Fruit fly (Drosophila melanogaster) whole organism, embryonic: ENCODE data around the gene Sdhaf3.
A peak's percentile ranks its signal among the peaks of the same experiment; 100 is the strongest.

Source experiments
- Atf-2 ChIP-seq: fragments of 200-800 bp; sonication (Bioruptor generic); optimal IDR thresholded peaks from 2 replicates; lab custom pipeline; 2016; ENCODE audit warnings: missing biosample characterization, missing genetic modification characterization
- Bgb ChIP-seq: fragments of 200-800 bp; sonication (Bioruptor generic); IDR thresholded peaks from 2 replicates; pipeline ENCODE4 v1.3.6; 2022; ENCODE audit warnings: missing biosample characterization, missing genetic modification characterization; ENCODE audit not compliant: partially characterized antibody
- CG11247 ChIP-seq: fragments of 200-800 bp; sonication (Bioruptor generic); IDR thresholded peaks from 2 replicates; pipeline ENCODE4 v1.3.6; 2022; ENCODE audit warnings: missing biosample characterization, missing genetic modification characterization
- CG12391 ChIP-seq: fragments of 200-800 bp; sonication (Bioruptor generic); optimal IDR thresholded peaks from 3 replicates; lab custom pipeline; 2018; ENCODE audit warnings: missing biosample characterization, mild to moderate bottlenecking, missing genetic modification characterization, moderate library complexity
- CG13894 ChIP-seq: fragments of 200-800 bp; sonication (Bioruptor generic); optimal IDR thresholded peaks from 3 replicates; lab custom pipeline; 2018; ENCODE audit warnings: missing biosample characterization, mild to moderate bottlenecking, missing genetic modification characterization, moderate library complexity
- CG14014 ChIP-seq: fragments of 200-800 bp; sonication (Bioruptor generic); IDR thresholded peaks from 2 replicates; pipeline ENCODE4 v1.3.6; 2022; ENCODE audit warnings: missing biosample characterization, missing genetic modification characterization
- CG14441 ChIP-seq: fragments of 200-800 bp; sonication (Bioruptor generic); IDR thresholded peaks from 2 replicates; pipeline ENCODE4 v1.3.6; 2022; ENCODE audit warnings: missing biosample characterization, missing genetic modification characterization
- CG14860 ChIP-seq: fragments of 200-800 bp; sonication (Bioruptor generic); IDR thresholded peaks from 3 replicates; pipeline ENCODE4 v1.3.6; 2022; ENCODE audit warnings: missing biosample characterization, missing genetic modification characterization; ENCODE audit not compliant: partially characterized antibody
- CG15073 ChIP-seq: fragments of 200-800 bp; sonication (Bioruptor generic); optimal IDR thresholded peaks from 2 replicates; lab custom pipeline; 2016; ENCODE audit warnings: missing biosample characterization, missing genetic modification characterization
- CG17359 ChIP-seq: fragments of 200-800 bp; sonication (Bioruptor generic); optimal IDR thresholded peaks from 3 replicates; lab custom pipeline; 2018; ENCODE audit warnings: missing biosample characterization, mild to moderate bottlenecking, missing genetic modification characterization, moderate library complexity
- CG17568 ChIP-seq: fragments of 200-800 bp; sonication (Bioruptor generic); optimal IDR thresholded peaks from 2 replicates; lab custom pipeline; 2018; ENCODE audit warnings: missing biosample characterization, mild to moderate bottlenecking, missing genetic modification characterization, moderate library complexity
- CG18011 ChIP-seq: fragments of 200-800 bp; sonication (Bioruptor generic); optimal IDR thresholded peaks from 2 replicates; lab custom pipeline; 2017; ENCODE audit warnings: missing biosample characterization, missing genetic modification characterization, mild to moderate bottlenecking, moderate library complexity, missing genotype
- CG18476 ChIP-seq: fragments of 200-800 bp; sonication (Bioruptor generic); optimal IDR thresholded peaks from 2 replicates; lab custom pipeline; 2016; ENCODE audit warnings: missing biosample characterization, mild to moderate bottlenecking, missing genetic modification characterization
- CG30020 ChIP-seq: fragments of 200-800 bp; optimal IDR thresholded peaks from 2 replicates; lab custom pipeline; 2019; ENCODE audit warnings: missing biosample characterization, mild to moderate bottlenecking, missing genetic modification characterization, moderate library complexity
- CG30403 ChIP-seq: fragments of 200-800 bp; sonication (Bioruptor generic); optimal IDR thresholded peaks from 3 replicates; lab custom pipeline; 2016; ENCODE audit warnings: missing biosample characterization, missing genetic modification characterization
- CG3163 ChIP-seq: fragments of 200-800 bp; sonication (Bioruptor generic); optimal IDR thresholded peaks from 3 replicates; lab custom pipeline; 2016; ENCODE audit warnings: missing biosample characterization, missing genetic modification characterization
- CG33557 ChIP-seq: fragments of 200-800 bp; sonication (Bioruptor generic); optimal IDR thresholded peaks from 2 replicates; lab custom pipeline; 2019; ENCODE audit warnings: missing biosample characterization, mild to moderate bottlenecking, missing genetic modification characterization, moderate library complexity
- CG4617 ChIP-seq: fragments of 200-800 bp; sonication (Bioruptor generic); optimal IDR thresholded peaks from 3 replicates; lab custom pipeline; 2016; ENCODE audit warnings: missing biosample characterization, missing genetic modification characterization, borderline replicate concordance
- CG4820 ChIP-seq: fragments of 200-800 bp; sonication (Bioruptor generic); optimal IDR thresholded peaks from 3 replicates; lab custom pipeline; 2016; ENCODE audit warnings: missing biosample characterization, missing genetic modification characterization
- CG7556 ChIP-seq: fragments of 200-800 bp; sonication (Bioruptor generic); optimal IDR thresholded peaks from 2 replicates; lab custom pipeline; 2017; ENCODE audit warnings: missing biosample characterization, mild to moderate bottlenecking, missing genetic modification characterization
- CG7786 ChIP-seq: fragments of 200-800 bp; sonication (Bioruptor generic); optimal IDR thresholded peaks from 2 replicates; lab custom pipeline; 2016; ENCODE audit warnings: missing biosample characterization, missing genetic modification characterization
- CG8281 ChIP-seq: fragments of 200-800 bp; sonication (Bioruptor generic); optimal IDR thresholded peaks from 2 replicates; lab custom pipeline; 2018; ENCODE audit warnings: missing biosample characterization, mild to moderate bottlenecking, missing genetic modification characterization, moderate library complexity
- Deaf1 ChIP-seq: fragments of 200-800 bp; optimal IDR thresholded peaks from 3 replicates; lab custom pipeline; 2019; ENCODE audit warnings: missing biosample characterization, mild to moderate bottlenecking, missing genetic modification characterization, moderate library complexity
- Dll ChIP-seq: fragments of 200-800 bp; sonication (Bioruptor generic); IDR thresholded peaks from 4 replicates; pipeline ENCODE4 v1.3.6; 2022; ENCODE audit warnings: missing biosample characterization, missing genetic modification characterization; ENCODE audit not compliant: partially characterized antibody
- Ets97D ChIP-seq: fragments of 200-800 bp; sonication (Bioruptor generic); optimal IDR thresholded peaks from 3 replicates; lab custom pipeline; 2016; ENCODE audit warnings: missing biosample characterization, missing genetic modification characterization
- MESR4 ChIP-seq: fragments of 200-800 bp; sonication (Bioruptor generic); optimal IDR thresholded peaks from 2 replicates; lab custom pipeline; 2018; ENCODE audit warnings: missing biosample characterization, mild to moderate bottlenecking, missing genetic modification characterization, moderate library complexity
- Neu2 ChIP-seq: fragments of 200-800 bp; sonication (Bioruptor generic); optimal IDR thresholded peaks from 3 replicates; lab custom pipeline; 2016; ENCODE audit warnings: missing biosample characterization, missing genetic modification characterization, borderline replicate concordance
- abd-A ChIP-seq: fragments of 200-800 bp; sonication (Bioruptor generic); optimal IDR thresholded peaks from 3 replicates; lab custom pipeline; 2019; ENCODE audit warnings: missing biosample characterization, mild to moderate bottlenecking, missing genetic modification characterization, moderate library complexity
- ara ChIP-seq: fragments of 200-800 bp; sonication (Bioruptor generic); IDR thresholded peaks from 2 replicates; pipeline ENCODE4 v1.3.6; 2022; ENCODE audit warnings: missing biosample characterization, missing genetic modification characterization
- az2 ChIP-seq: fragments of 200-800 bp; sonication (Bioruptor generic); optimal IDR thresholded peaks from 3 replicates; lab custom pipeline; 2016; ENCODE audit warnings: missing biosample characterization, missing genetic modification characterization
- hb ChIP-seq: fragments of 200-800 bp; sonication (Bioruptor generic); IDR thresholded peaks from 3 replicates; pipeline ENCODE4 v1.3.6; 2022; ENCODE audit warnings: missing biosample characterization, missing genetic modification characterization; ENCODE audit not compliant: partially characterized antibody
- hth ChIP-seq: fragments of >200 bp; optimal IDR thresholded peaks from 2 replicates; lab custom pipeline; 2017; ENCODE audit warnings: inconsistent platforms
- jing ChIP-seq: fragments of 200-800 bp; sonication (Bioruptor generic); optimal IDR thresholded peaks from 2 replicates; lab custom pipeline; 2018; ENCODE audit warnings: missing biosample characterization, mild to moderate bottlenecking, missing genetic modification characterization
- lola ChIP-seq, 3 experiments: fragments of >200 bp in 2 of 3; fragments of 200-800 bp in 1 of 3; sonication (Bioruptor generic) in 1 of 3; optimal IDR thresholded peaks; 2 replicates each; lab custom pipeline; 2017 to 2019; ENCODE audit warnings: missing biosample characterization in 3 of 3, missing genetic modification characterization in 3 of 3, mild to moderate bottlenecking in 1 of 3, moderate library complexity in 1 of 3
- mirr ChIP-seq: fragments of 200-800 bp; sonication (Bioruptor generic); optimal IDR thresholded peaks from 3 replicates; lab custom pipeline; 2018; ENCODE audit warnings: missing biosample characterization, mild to moderate bottlenecking, missing genetic modification characterization
- odd ChIP-seq: fragments of 200-800 bp; sonication (Bioruptor generic); optimal IDR thresholded peaks from 2 replicates; lab custom pipeline; 2017; ENCODE audit warnings: missing biosample characterization, mild to moderate bottlenecking, missing genetic modification characterization
- pb ChIP-seq: fragments of 200-800 bp; sonication (Bioruptor generic); optimal IDR thresholded peaks from 3 replicates; lab custom pipeline; 2016; ENCODE audit warnings: missing biosample characterization, missing genetic modification characterization
- phol ChIP-seq: fragments of 200-800 bp; sonication (Bioruptor generic); optimal IDR thresholded peaks from 3 replicates; lab custom pipeline; 2018; ENCODE audit warnings: missing biosample characterization, mild to moderate bottlenecking, missing genetic modification characterization, moderate library complexity
- rib ChIP-seq: fragments of 200-800 bp; sonication (Bioruptor generic); IDR thresholded peaks from 2 replicates; pipeline ENCODE4 v1.3.6; 2022; ENCODE audit warnings: missing biosample characterization, missing genetic modification characterization
- scrt ChIP-seq: fragments of 200-800 bp; sonication (Bioruptor generic); optimal IDR thresholded peaks from 2 replicates; lab custom pipeline; 2018; ENCODE audit warnings: missing biosample characterization, mild to moderate bottlenecking, missing genetic modification characterization, moderate library complexity
- sd ChIP-seq: fragments of 200-800 bp; sonication (Bioruptor generic); optimal IDR thresholded peaks from 3 replicates; lab custom pipeline; 2018; ENCODE audit warnings: missing biosample characterization, mild to moderate bottlenecking, missing genetic modification characterization, moderate library complexity
- sens ChIP-seq: fragments of 200-800 bp; sonication (Bioruptor generic); peaks from one replicate; lab custom pipeline; 2016; ENCODE audit warnings: missing biosample characterization, missing genetic modification characterization
- sna ChIP-seq: fragments of 200-800 bp; sonication (Bioruptor generic); IDR thresholded peaks from 2 replicates; pipeline ENCODE4 v1.3.6; 2022; ENCODE audit warnings: missing biosample characterization, missing genetic modification characterization; ENCODE audit not compliant: partially characterized antibody
- sqz ChIP-seq: fragments of 200-800 bp; sonication (Bioruptor generic); optimal IDR thresholded peaks from 3 replicates; lab custom pipeline; 2018; ENCODE audit warnings: missing biosample characterization, mild to moderate bottlenecking, missing genetic modification characterization
- tio ChIP-seq: fragments of 200-800 bp; sonication (Bioruptor generic); optimal IDR thresholded peaks from 2 replicates; lab custom pipeline; 2017; ENCODE audit warnings: missing biosample characterization, missing genetic modification characterization, inconsistent platforms
- trem ChIP-seq: fragments of 200-800 bp; optimal IDR thresholded peaks from 3 replicates; lab custom pipeline; 2019; ENCODE audit warnings: missing biosample characterization, mild to moderate bottlenecking, missing genetic modification characterization, moderate library complexity
- unc-4 ChIP-seq: fragments of 200-800 bp; sonication (Bioruptor generic); IDR thresholded peaks from 2 replicates; pipeline ENCODE4 v1.3.6; 2022; ENCODE audit warnings: missing biosample characterization, missing genetic modification characterization; ENCODE audit not compliant: partially characterized antibody
- wek ChIP-seq: fragments of 200-800 bp; sonication (Bioruptor generic); optimal IDR thresholded peaks from 3 replicates; lab custom pipeline; 2018; ENCODE audit warnings: missing biosample characterization, mild to moderate bottlenecking, missing genetic modification characterization, moderate library complexity

Gene Sdhaf3

dm6 chr3R:16448378-16449134, 33.7 kb downstream of the Sdhaf3 start (continued):
- peak; percentile 54 for TF ChIP-seq odd (GFP tag; lab: Kevin White, UChicago)
- no peak for TF ChIP-seq CG8281 (tag; lab: Kevin White, UChicago)
- no peak for TF ChIP-seq CG33557 (GFP tag; lab: Kevin White, UChicago)
- TF ChIP-seq CG7786 (GFP tag; lab: Kevin White, UChicago) = peak; percentile 77
- TF ChIP-seq Bgb (GFP tag; lab: Robert Waterston, UW) = no peak
- no peak for TF ChIP-seq abd-A (tag; lab: Kevin White, UChicago)
- TF ChIP-seq tio = peak; percentile 51
- no peak for TF ChIP-seq CG18011 (GFP tag; lab: Kevin White, UChicago)
- TF ChIP-seq CG14014 = peak; percentile 71
- TF ChIP-seq Atf-2 (GFP tag; lab: Kevin White, UChicago) = peak; percentile 40
- no peak for TF ChIP-seq pb (GFP tag; lab: Kevin White, UChicago)
- TF ChIP-seq sqz (GFP tag; lab: Kevin White, UChicago) = no peak
- TF ChIP-seq sd = peak; percentile 59
- peak; percentile 75 for TF ChIP-seq CG11247 (GFP tag; lab: Robert Waterston, UW)
- peak; percentile 70 for TF ChIP-seq CG30403 (GFP tag; lab: Kevin White, UChicago)
- no peak for TF ChIP-seq hb (GFP tag; lab: Robert Waterston, UW)
- no peak for TF ChIP-seq CG13894 (tag; lab: Kevin White, UChicago)
- TF ChIP-seq CG15073 (GFP tag; lab: Kevin White, UChicago) = no peak
- TF ChIP-seq CG17568 = peak; percentile 49
- TF ChIP-seq MESR4 (GFP tag; lab: Kevin White, UChicago) = no peak
- TF ChIP-seq CG7556 = peak; percentile 65
- TF ChIP-seq CG4820 = peak; percentile 40
- peak; percentile 20 for TF ChIP-seq mirr
- TF ChIP-seq wek (GFP tag; lab: Kevin White, UChicago) = peak; percentile 75
- TF ChIP-seq CG3163 (GFP tag; lab: Kevin White, UChicago) = no peak
- peak; percentile 33 for TF ChIP-seq CG30020 (tag; lab: Kevin White, UChicago)
- TF ChIP-seq unc-4 (GFP tag; lab: Robert Waterston, UW) = no peak
- TF ChIP-seq Dll = no peak
- TF ChIP-seq ara (GFP tag; lab: Robert Waterston, UW) = peak; percentile 93
- TF ChIP-seq sens (GFP tag; lab: Kevin White, UChicago) = peak; percentile 84
- peak; percentile 44 for TF ChIP-seq scrt (GFP tag; lab: Kevin White, UChicago)
- no peak for TF ChIP-seq CG18476 (GFP tag; lab: Kevin White, UChicago)
- TF ChIP-seq az2 (GFP tag; lab: Kevin White, UChicago) = peak; percentile 67
- TF ChIP-seq CG14441 = peak; percentile 76
- TF ChIP-seq CG4617 (GFP tag; lab: Kevin White, UChicago) = no peak
- TF ChIP-seq CG12391 = peak; percentile 64
- no peak for TF ChIP-seq sna (GFP tag; lab: Robert Waterston, UW)
- peak; percentile 62 for TF ChIP-seq phol (tag; lab: Kevin White, UChicago)
- no peak for TF ChIP-seq hth (lab: Kevin White, UChicago)
- peak; percentile 85 for TF ChIP-seq CG17359 (tag; lab: Kevin White, UChicago)
- peak; percentile 27; the same call in 1 of the 2 replicates for TF ChIP-seq rib (GFP tag; lab: Robert Waterston, UW)
- TF ChIP-seq Ets97D (GFP tag; lab: Kevin White, UChicago) = peak; percentile 31
- peak; percentile 81 for TF ChIP-seq jing
- no peak for TF ChIP-seq lola (GFP tag; optimal IDR thresholded peaks at IDR 0.05; lab: Kevin White, UChicago)
- peak; percentile 75 for TF ChIP-seq trem (tag; lab: Kevin White, UChicago)
- no peak for TF ChIP-seq CG14860 (GFP tag; lab: Robert Waterston, UW)
- no peak for TF ChIP-seq Deaf1 (tag; lab: Kevin White, UChicago)
- TF ChIP-seq Neu2 (GFP tag; lab: Kevin White, UChicago) = no peak
